Worm (Caenorhabditis elegans) whole organism, late embryonic: ENCODE data around the gene algn-2.
"Not testable (repeated sequence)": the region's sequence is repeated elsewhere in the genome, so short reads cannot be mapped to it uniquely, and the experiment has no call there.

Source experiments
- ahr-1 ChIP-seq: sonication (generic microtip); optimal IDR thresholded peaks from 2 replicates; lab custom pipeline; 2016; ENCODE audit warnings: missing genetic modification characterization, missing compliant biosample characterization
- ceh-34 ChIP-seq: sonication (generic microtip); optimal IDR thresholded peaks from 2 replicates; lab custom pipeline; 2016; ENCODE audit warnings: mild to moderate bottlenecking, missing genetic modification characterization, missing compliant biosample characterization
- dmd-4 ChIP-seq: sonication (generic microtip); optimal IDR thresholded peaks from 2 replicates; lab custom pipeline; 2016; ENCODE audit warnings: borderline replicate concordance, missing genetic modification characterization, missing compliant biosample characterization
- nfya-1 ChIP-seq: sonication (generic microtip); optimal IDR thresholded peaks from 2 replicates; lab custom pipeline; 2017; ENCODE audit warnings: missing genetic modification characterization, mild to moderate bottlenecking, missing compliant biosample characterization, antibody characterized with exemption, moderate library complexity
- nhr-11 ChIP-seq: fragments of 150-350 bp; optimal IDR thresholded peaks from 2 replicates; lab custom pipeline; 2014; ENCODE audit warnings: missing biosample characterization, missing genetic modification characterization
- unc-55 ChIP-seq: sonication (generic microtip); optimal IDR thresholded peaks from 2 replicates; lab custom pipeline; 2017; ENCODE audit warnings: missing biosample characterization, missing genetic modification reagents, missing genetic modification characterization

- not testable (repeated sequence) for TF ChIP-seq dmd-4 (tag; lab: Kevin White, UChicago); ceh-34; unc-55 (GFP tag; lab: Kevin White, UChicago); nhr-11; nfya-1 (tag; lab: Kevin White, UChicago); ahr-1
Observed at ce11 chrII:5350357-5350756, 24.7 kb upstream of the algn-2 start, which contains the start of gene F09E5.8.
